Worm (Caenorhabditis elegans): ENCODE measurements around the gene C34C12.12.

ce11 chrIII:3426741-3427140 lies 26.3 kb upstream of the C34C12.12 start:
- no peak for TF ChIP-seq W03F9.2 (tag; optimal IDR thresholded peaks at IDR 0.05)
- TF ChIP-seq him-1 (tag; optimal IDR thresholded peaks at IDR 0.05) = no peak
